Worm (Caenorhabditis elegans) whole organism, L2 larva: ENCODE measurements around the gene F46C5.9.
A peak's percentile ranks its signal among the peaks of the same experiment; 100 is the strongest.

Experiments
- C34F6.9 ChIP-seq: fragments of 150-350 bp; optimal IDR thresholded peaks from 2 replicates; lab custom pipeline; 2014; ENCODE audit warnings: missing biosample characterization, missing genetic modification characterization
- F13H6.1 ChIP-seq: sonication (generic microtip); optimal IDR thresholded peaks from 2 replicates; lab custom pipeline; 2016; ENCODE audit warnings: missing genetic modification characterization, missing compliant biosample characterization
- R02D3.7 ChIP-seq: fragments of 150-350 bp; optimal IDR thresholded peaks from 2 replicates; lab custom pipeline; 2014; ENCODE audit warnings: missing biosample characterization, missing genetic modification characterization
- Y55F3AM.14 ChIP-seq: fragments of 200-800 bp; sonication (Bioruptor generic); optimal IDR thresholded peaks from 2 replicates; lab custom pipeline; 2018; ENCODE audit warnings: mild to moderate bottlenecking, missing genetic modification characterization, missing compliant biosample characterization
- ZK546.5 ChIP-seq: sonication (generic microtip); optimal IDR thresholded peaks from 2 replicates; lab custom pipeline; 2017; ENCODE audit warnings: missing biosample characterization, missing genetic modification characterization
- alr-1 ChIP-seq: fragments of 150-350 bp; optimal IDR thresholded peaks from 2 replicates; lab custom pipeline; 2014; ENCODE audit warnings: missing biosample characterization, missing genetic modification characterization
- aly-2 ChIP-seq: fragments of 150-350 bp; optimal IDR thresholded peaks from 2 replicates; lab custom pipeline; 2014; ENCODE audit warnings: missing biosample characterization, missing genetic modification characterization
- ama-1 ChIP-seq: fragments of 150-350 bp; optimal IDR thresholded peaks from 2 replicates; lab custom pipeline; 2018; ENCODE audit warnings: inconsistent platforms
- blmp-1 ChIP-seq: sonication (generic microtip); optimal IDR thresholded peaks from 2 replicates; lab custom pipeline; 2017; ENCODE audit warnings: missing genetic modification characterization, mild to moderate bottlenecking, missing compliant biosample characterization, antibody characterized with exemption, moderate library complexity; ENCODE audit not compliant: insufficient read depth
- ceh-16 ChIP-seq: fragments of 150-350 bp; optimal IDR thresholded peaks from 2 replicates; lab custom pipeline; 2014; ENCODE audit warnings: missing biosample characterization, missing genetic modification characterization
- ceh-82 ChIP-seq: fragments of 150-350 bp; optimal IDR thresholded peaks from 2 replicates; lab custom pipeline; 2014; ENCODE audit warnings: missing biosample characterization, missing genetic modification characterization
- crh-2 ChIP-seq: sonication (generic microtip); optimal IDR thresholded peaks from 2 replicates; lab custom pipeline; 2017; ENCODE audit warnings: missing biosample characterization, missing genetic modification characterization
- dmd-4 ChIP-seq: sonication (generic microtip); optimal IDR thresholded peaks from 2 replicates; lab custom pipeline; 2017; ENCODE audit warnings: missing biosample characterization, missing genetic modification characterization
- egl-27 ChIP-seq: sonication (generic microtip); optimal IDR thresholded peaks from 3 replicates; lab custom pipeline; 2017; ENCODE audit warnings: missing biosample characterization, missing genetic modification reagents, missing genetic modification characterization
- elt-1 ChIP-seq: fragments of 150-350 bp; optimal IDR thresholded peaks from 2 replicates; lab custom pipeline; 2014; ENCODE audit warnings: missing biosample characterization, missing genetic modification characterization
- elt-3 ChIP-seq: sonication (generic microtip); optimal IDR thresholded peaks from 2 replicates; lab custom pipeline; 2017; ENCODE audit warnings: missing biosample characterization, missing genetic modification characterization
- fos-1 ChIP-seq: fragments of 150-350 bp; optimal IDR thresholded peaks from 2 replicates; lab custom pipeline; 2014; ENCODE audit warnings: missing biosample characterization, missing genetic modification characterization
- gmeb-1 ChIP-seq: fragments of 150-350 bp; optimal IDR thresholded peaks from 2 replicates; lab custom pipeline; 2014; ENCODE audit warnings: missing biosample characterization, missing genetic modification characterization
- lin-11 ChIP-seq: fragments of 150-350 bp; sonication (generic microtip); optimal IDR thresholded peaks from 2 replicates; lab custom pipeline; 2014; ENCODE audit warnings: missing biosample characterization, missing genetic modification characterization, inconsistent platforms, mixed read lengths
- lin-13 ChIP-seq: fragments of 150-350 bp; optimal IDR thresholded peaks from 2 replicates; lab custom pipeline; 2014; ENCODE audit warnings: missing biosample characterization, missing genetic modification reagents, missing genetic modification characterization
- lin-39 ChIP-seq: fragments of 150-350 bp; optimal IDR thresholded peaks from 2 replicates; lab custom pipeline; 2014; ENCODE audit warnings: missing biosample characterization, missing genetic modification reagents, missing genetic modification characterization
- lsy-2 ChIP-seq, 2 experiments: fragments of 150-350 bp in 1 of 2; sonication (generic microtip) in 1 of 2; optimal IDR thresholded peaks; 2 replicates each; lab custom pipeline; 2014 to 2017; ENCODE audit warnings: missing biosample characterization in 2 of 2, missing genetic modification characterization in 2 of 2
- mab-5 ChIP-seq: fragments of 150-350 bp; optimal IDR thresholded peaks from 2 replicates; lab custom pipeline; 2014; ENCODE audit warnings: missing biosample characterization, missing genetic modification characterization
- mbf-1 ChIP-seq: sonication (generic microtip); optimal IDR thresholded peaks from 2 replicates; lab custom pipeline; 2017; ENCODE audit warnings: missing biosample characterization, missing genetic modification characterization
- mdl-1 ChIP-seq, 2 experiments: fragments of 150-350 bp in 1 of 2; sonication (generic microtip) in 1 of 2; optimal IDR thresholded peaks; 2 replicates each; lab custom pipeline; 2017; ENCODE audit warnings: missing biosample characterization in 2 of 2, missing genetic modification characterization in 2 of 2
- nhr-10 ChIP-seq: sonication (generic microtip); optimal IDR thresholded peaks from 2 replicates; lab custom pipeline; 2017; ENCODE audit warnings: missing biosample characterization, missing genetic modification characterization
- nhr-11 ChIP-seq: fragments of 150-350 bp; optimal IDR thresholded peaks from 2 replicates; lab custom pipeline; 2014; ENCODE audit warnings: missing biosample characterization, missing genetic modification characterization
- nhr-12 ChIP-seq: fragments of 150-350 bp; optimal IDR thresholded peaks from 2 replicates; lab custom pipeline; 2014; ENCODE audit warnings: missing biosample characterization, missing genetic modification characterization
- nhr-129 ChIP-seq: fragments of 150-350 bp; optimal IDR thresholded peaks from 2 replicates; lab custom pipeline; 2014; ENCODE audit warnings: missing biosample characterization, missing genetic modification characterization
- nhr-21 ChIP-seq: fragments of 150-350 bp; optimal IDR thresholded peaks from 2 replicates; lab custom pipeline; 2014; ENCODE audit warnings: missing biosample characterization, missing genetic modification characterization
- nhr-23 ChIP-seq: fragments of 150-350 bp; optimal IDR thresholded peaks from 2 replicates; lab custom pipeline; 2014; ENCODE audit warnings: missing biosample characterization, missing genetic modification reagents, missing genetic modification characterization
- nhr-237 ChIP-seq: fragments of 150-350 bp; optimal IDR thresholded peaks from 2 replicates; lab custom pipeline; 2014; ENCODE audit warnings: missing biosample characterization, missing genetic modification characterization
- nhr-25 ChIP-seq: fragments of 150-350 bp; sonication (generic microtip); optimal IDR thresholded peaks from 3 replicates; lab custom pipeline; 2014; ENCODE audit warnings: missing biosample characterization, missing genetic modification characterization
- nhr-6 ChIP-seq: fragments of 150-350 bp; optimal IDR thresholded peaks from 2 replicates; lab custom pipeline; 2014; ENCODE audit warnings: missing biosample characterization, missing genetic modification characterization
- nhr-77 ChIP-seq: fragments of 150-350 bp; optimal IDR thresholded peaks from 2 replicates; lab custom pipeline; 2014; ENCODE audit warnings: missing biosample characterization, missing genetic modification characterization
- peb-1 ChIP-seq: fragments of 150-350 bp; optimal IDR thresholded peaks from 2 replicates; lab custom pipeline; 2014; ENCODE audit warnings: missing biosample characterization, missing genetic modification characterization
- sem-4 ChIP-seq: fragments of 150-350 bp; optimal IDR thresholded peaks from 2 replicates; lab custom pipeline; 2014; ENCODE audit warnings: missing biosample characterization, missing genetic modification reagents, missing genetic modification characterization
- skn-1 ChIP-seq: sonication (generic microtip); optimal IDR thresholded peaks from 2 replicates; lab custom pipeline; 2017; ENCODE audit warnings: missing biosample characterization, missing genetic modification characterization
- sma-3 ChIP-seq: sonication (generic microtip); optimal IDR thresholded peaks from 2 replicates; lab custom pipeline; 2016; ENCODE audit warnings: missing genetic modification reagents, missing genetic modification characterization, missing compliant biosample characterization
- sma-9 ChIP-seq, 2 experiments: fragments of 150-350 bp in 1 of 2; sonication (generic microtip) in 1 of 2; optimal IDR thresholded peaks; 2 replicates each; lab custom pipeline; 2014 to 2016; ENCODE audit warnings: missing genetic modification characterization in 2 of 2, mild to moderate bottlenecking in 1 of 2, missing biosample characterization in 1 of 2, missing compliant biosample characterization in 1 of 2, missing genetic modification reagents in 1 of 2, moderate library complexity in 1 of 2
- snpc-4 ChIP-seq: fragments of 150-350 bp; optimal IDR thresholded peaks from 2 replicates; lab custom pipeline; 2014; ENCODE audit warnings: missing biosample characterization, missing genetic modification characterization
- unc-39 ChIP-seq: fragments of 150-350 bp; optimal IDR thresholded peaks from 2 replicates; lab custom pipeline; 2014; ENCODE audit warnings: missing biosample characterization, missing genetic modification characterization
- unc-55 ChIP-seq: fragments of 150-350 bp; sonication (generic microtip); optimal IDR thresholded peaks from 3 replicates; lab custom pipeline; 2014; ENCODE audit warnings: missing biosample characterization, missing genetic modification reagents, missing genetic modification characterization
- unc-62 ChIP-seq: fragments of 150-350 bp; optimal IDR thresholded peaks from 2 replicates; lab custom pipeline; 2014; ENCODE audit warnings: missing biosample characterization, missing genetic modification reagents, missing genetic modification characterization
- zag-1 ChIP-seq: fragments of 150-350 bp; optimal IDR thresholded peaks from 2 replicates; lab custom pipeline; 2014; ENCODE audit warnings: missing biosample characterization, missing genetic modification characterization
- ztf-1 ChIP-seq: fragments of 200-800 bp; sonication (Bioruptor generic); conservative IDR thresholded peaks from 2 replicates; pipeline ENCODE4 v1.3.6; 2022; ENCODE audit warnings: missing genetic modification characterization, missing compliant biosample characterization
- ztf-11 ChIP-seq: sonication (generic microtip); optimal IDR thresholded peaks from 2 replicates; lab custom pipeline; 2017; ENCODE audit warnings: missing biosample characterization, missing genetic modification characterization
- ztf-4 ChIP-seq: fragments of 150-350 bp; optimal IDR thresholded peaks from 2 replicates; lab custom pipeline; 2014; ENCODE audit warnings: missing biosample characterization, missing genetic modification characterization

Gene F46C5.9

DNA sequence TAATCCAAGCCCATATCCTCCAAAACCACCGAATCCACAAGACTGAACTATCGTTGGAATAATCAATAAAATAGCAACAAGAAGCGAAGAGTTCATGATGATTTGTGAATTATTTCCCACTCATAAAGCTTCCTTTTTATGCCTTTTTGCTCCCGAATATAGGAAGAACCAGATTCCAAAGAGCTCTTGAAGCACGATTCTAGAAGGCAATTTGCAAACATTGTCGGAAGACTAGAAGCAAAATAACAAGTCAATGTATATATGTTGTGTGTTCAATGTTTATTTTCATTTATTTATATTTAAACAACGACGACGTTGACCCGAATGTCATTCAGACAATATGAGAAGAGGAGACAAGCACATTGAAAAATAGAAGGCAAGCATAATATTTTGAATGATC lies 17.9 kb downstream of the F46C5.9 start, which contains the start of gene idpa-2:
TSS of gene idpa-2 (minus strand) at position 101 of the 400 bp plus-strand sequence.
- no peak for TF ChIP-seq lin-39 (tag; lab: Kevin White, UChicago)
- no peak for TF ChIP-seq nhr-25 (tag; lab: Kevin White, UChicago)
- TF ChIP-seq mbf-1 (tag; lab: Kevin White, UChicago), result no peak
- TF ChIP-seq F13H6.1, result no peak
- no peak for TF ChIP-seq nhr-21 (tag; lab: Kevin White, UChicago)
- TF ChIP-seq nhr-77 (tag; lab: Kevin White, UChicago), result no peak
- TF ChIP-seq ceh-82 (tag; lab: Kevin White, UChicago), result no peak
- no peak for TF ChIP-seq skn-1
- TF ChIP-seq, all 48 proteins: peak for 0

DNA sequence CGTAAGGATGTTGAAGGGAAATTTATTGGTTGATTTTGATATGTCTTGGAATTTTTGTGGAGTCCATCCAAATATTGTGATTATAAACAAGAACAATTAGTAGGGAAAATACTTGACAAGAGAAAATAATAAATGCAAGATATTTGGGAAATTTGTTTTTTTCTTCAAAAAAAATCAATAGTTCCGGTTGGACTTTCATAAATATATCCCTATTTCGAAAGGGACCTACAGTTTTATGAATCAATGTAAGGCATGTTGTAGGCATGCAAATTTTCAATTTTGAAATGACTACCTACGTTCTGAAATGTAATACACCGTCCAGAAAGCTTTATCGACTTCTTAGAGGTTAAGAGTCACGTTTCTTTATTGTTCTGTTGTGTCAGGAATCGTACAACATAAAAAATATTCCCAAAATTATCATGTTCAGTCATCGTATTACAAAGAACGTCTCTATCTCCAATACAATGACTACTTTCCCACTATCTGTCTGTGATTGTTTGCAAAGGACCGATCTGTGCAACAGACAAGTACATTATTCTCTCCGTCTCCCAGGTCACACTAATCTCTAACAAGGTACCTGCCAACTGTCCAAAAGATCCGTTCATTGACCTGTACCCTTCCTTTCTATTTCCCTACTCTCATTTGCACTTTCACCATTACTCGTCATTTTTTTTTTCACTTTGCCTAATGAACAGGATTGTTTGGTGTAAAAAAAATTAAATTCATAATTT lies 20.5 kb downstream of the F46C5.9 start, which contains the start of gene F07H5.13:
TSS of gene F07H5.13 (plus strand) at position 730 of the 731 bp plus-strand sequence.
- peak; percentile 56 for TF ChIP-seq sma-9 (GFP tag; optimal IDR thresholded peaks at IDR 0.05; lab: Kevin White, UChicago)
- no peak for TF ChIP-seq sma-9 (tag; optimal IDR thresholded peaks at IDR 0.05; lab: Kevin White, UChicago)
- TF ChIP-seq zag-1, result no peak
- no peak for TF ChIP-seq elt-1 (tag; lab: Kevin White, UChicago)
- peak; percentile 71 for TF ChIP-seq ztf-4 (tag; lab: Kevin White, UChicago)
- TF ChIP-seq nhr-77 (tag; lab: Kevin White, UChicago), result no peak
- no peak for TF ChIP-seq ztf-11 (tag; lab: Kevin White, UChicago)
- no peak for TF ChIP-seq sem-4 (tag; lab: Kevin White, UChicago)
- TF ChIP-seq lin-13 (GFP tag; lab: Kevin White, UChicago), result peak; percentile 54
- TF ChIP-seq blmp-1 (tag; lab: Kevin White, UChicago), result no peak
- TF ChIP-seq ceh-16 (tag; lab: Kevin White, UChicago), result no peak
- TF ChIP-seq fos-1 (tag; lab: Kevin White, UChicago), result no peak
- TF ChIP-seq ZK546.5 (tag; lab: Kevin White, UChicago), result no peak
- no peak for TF ChIP-seq ceh-82 (tag; lab: Kevin White, UChicago)
- TF ChIP-seq nhr-6, result no peak
- TF ChIP-seq snpc-4 (tag; lab: Kevin White, UChicago), result no peak
- TF ChIP-seq lsy-2 (tag; optimal IDR thresholded peaks at IDR 0.05; lab: Kevin White, UChicago), result peak in 1 of 2 experiments; percentile 63
- no peak for TF ChIP-seq nhr-23
- no peak for TF ChIP-seq unc-39 (tag; lab: Kevin White, UChicago)
- peak; percentile 40 for TF ChIP-seq C34F6.9 (tag; lab: Kevin White, UChicago)
- peak; percentile 69 for TF ChIP-seq crh-2
- peak; percentile 62 for TF ChIP-seq F13H6.1
- TF ChIP-seq gmeb-1 (tag; lab: Kevin White, UChicago), result no peak
- TF ChIP-seq dmd-4 (tag; lab: Kevin White, UChicago), result no peak
- no peak for TF ChIP-seq aly-2 (tag; lab: Kevin White, UChicago)
- TF ChIP-seq unc-55 (GFP tag; lab: Kevin White, UChicago), result peak; percentile 14
- no peak for TF ChIP-seq skn-1
- TF ChIP-seq egl-27, result no peak
- peak; percentile 76 for TF ChIP-seq Y55F3AM.14 (GFP tag; lab: Kevin White, UChicago)
- no peak for TF ChIP-seq ztf-1 (GFP tag; lab: Robert Waterston, UW)
- no peak for TF ChIP-seq nhr-10
- peak; percentile 4 for TF ChIP-seq nhr-12 (tag; lab: Kevin White, UChicago)
- TF ChIP-seq R02D3.7 (tag; lab: Kevin White, UChicago), result no peak
- peak; percentile 38 for TF ChIP-seq nhr-21 (tag; lab: Kevin White, UChicago)
- TF ChIP-seq lin-39 (tag; lab: Kevin White, UChicago), result no peak
- peak; percentile 63 for TF ChIP-seq sma-3 (GFP tag; lab: Kevin White, UChicago)
- TF ChIP-seq nhr-11 (tag; lab: Kevin White, UChicago), result no peak
- TF ChIP-seq mab-5 (tag; lab: Kevin White, UChicago), result no peak
- TF ChIP-seq ama-1 (lab: Kevin White, UChicago), result no peak
- TF ChIP-seq nhr-25 (tag; lab: Kevin White, UChicago), result peak; percentile 71
- TF ChIP-seq nhr-237 (tag; lab: Kevin White, UChicago), result no peak
- no peak for TF ChIP-seq lin-11 (tag; lab: Kevin White, UChicago)
- peak; percentile 22 for TF ChIP-seq nhr-129 (tag; lab: Kevin White, UChicago)
- no peak for TF ChIP-seq unc-62 (GFP tag; lab: Kevin White, UChicago)
- TF ChIP-seq mdl-1 (tag; optimal IDR thresholded peaks at IDR 0.05; lab: Kevin White, UChicago), result no peak
- TF ChIP-seq mbf-1 (tag; lab: Kevin White, UChicago), result no peak
- no peak for TF ChIP-seq elt-3
- no peak for TF ChIP-seq alr-1 (tag; lab: Kevin White, UChicago)
- no peak for TF ChIP-seq peb-1
